Fruit fly (Drosophila melanogaster): ENCODE results near the gene CG32694.

DNA sequence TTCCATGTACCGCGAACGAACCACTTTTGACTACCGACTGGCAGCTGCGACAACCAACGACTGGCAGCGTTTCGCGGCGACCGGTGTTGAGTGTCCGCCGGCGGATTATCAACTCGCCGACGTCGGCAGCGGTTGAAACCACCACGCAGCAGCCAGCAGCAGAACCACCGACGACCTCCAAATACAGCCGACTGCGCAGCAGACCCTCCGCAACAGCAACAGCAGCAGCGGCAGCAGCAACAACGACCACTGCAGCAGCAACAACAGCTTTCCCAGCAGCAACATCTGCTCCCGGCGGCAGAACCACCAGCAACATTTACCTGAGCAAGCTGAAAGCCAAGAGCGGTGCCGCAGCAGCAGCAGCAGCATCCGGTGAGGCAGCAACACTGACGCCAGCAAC lies 58.5 kb downstream of the CG32694 start:
- no peak for TF ChIP-seq CG12605 (GFP tag; IDR thresholded peaks at IDR 0.05)
- TF ChIP-seq fd96Ca (GFP tag; IDR thresholded peaks at IDR 0.05) = no peak
- no peak for TF ChIP-seq Pif1A (GFP tag; optimal IDR thresholded peaks at IDR 0.05)
- TF ChIP-seq Ets98B (GFP tag; IDR thresholded peaks at IDR 0.05) = no peak
- no peak for TF ChIP-seq CG8159 (tag; optimal IDR thresholded peaks at IDR 0.05)
- TF ChIP-seq CG10348 (GFP tag; IDR thresholded peaks at IDR 0.05) = no peak
- no peak for TF ChIP-seq CG15710 (tag; optimal IDR thresholded peaks at IDR 0.05)
- TF ChIP-seq CG17806 (tag; optimal IDR thresholded peaks at IDR 0.05) = no peak
- TF ChIP-seq CG14655 (GFP tag; optimal IDR thresholded peaks at IDR 0.05) = no peak
- no peak for TF ChIP-seq EcR (GFP tag; optimal IDR thresholded peaks at IDR 0.05)
- no peak for TF ChIP-seq CG34367 (tag; optimal IDR thresholded peaks at IDR 0.05)

Measured in whole organism, pupa.